Worm (Caenorhabditis elegans) whole organism, young adult: ENCODE measurements around the gene tbb-1.

ENCODE experiments used
- B0019.2 ChIP-seq: fragments of 200-800 bp; sonication (Bioruptor generic); conservative IDR thresholded peaks from 2 replicates; pipeline ENCODE4 v1.3.6; 2022; ENCODE audit warnings: missing genetic modification reagents, missing genetic modification characterization, missing compliant biosample characterization
- B0261.1 ChIP-seq: sonication (generic microtip); optimal IDR thresholded peaks from 2 replicates; lab custom pipeline; 2016; ENCODE audit warnings: mild to moderate bottlenecking, missing genetic modification characterization, moderate library complexity, missing compliant biosample characterization
- C17E4.6 ChIP-seq: fragments of 200-800 bp; sonication (Bioruptor generic); IDR thresholded peaks from 2 replicates; pipeline ENCODE4 v1.3.6; 2022; ENCODE audit warnings: missing genetic modification reagents, missing genetic modification characterization, missing compliant biosample characterization
- F22D6.2 ChIP-seq: sonication (generic microtip); optimal IDR thresholded peaks from 2 replicates; lab custom pipeline; 2016; ENCODE audit warnings: mild to moderate bottlenecking, missing genetic modification characterization, missing compliant biosample characterization
- F33H1.4 ChIP-seq: fragments of 200-800 bp; sonication (Bioruptor generic); IDR thresholded peaks from 2 replicates; pipeline ENCODE4 v1.3.6; 2022; ENCODE audit warnings: missing genetic modification reagents, missing genetic modification characterization, missing compliant biosample characterization
- F55B11.4 ChIP-seq: sonication (generic microtip); optimal IDR thresholded peaks from 2 replicates; lab custom pipeline; 2016; ENCODE audit warnings: missing compliant biosample characterization, missing genetic modification characterization, borderline replicate concordance; ENCODE audit not compliant: insufficient read depth
- F57A8.1 ChIP-seq: fragments of 200-800 bp; sonication (Bioruptor generic); optimal IDR thresholded peaks from 2 replicates; lab custom pipeline; 2018; ENCODE audit warnings: mild to moderate bottlenecking, missing genetic modification characterization, moderate library complexity, missing compliant biosample characterization
- T07F8.4 ChIP-seq: sonication (generic microtip); optimal IDR thresholded peaks from 2 replicates; lab custom pipeline; 2016; ENCODE audit warnings: mild to moderate bottlenecking, missing genetic modification characterization, moderate library complexity, missing compliant biosample characterization
- Y56A3A.18 ChIP-seq: fragments of 200-800 bp; sonication (Bioruptor generic); IDR thresholded peaks from 2 replicates; pipeline ENCODE4 v1.3.6; 2022; ENCODE audit warnings: missing genetic modification reagents, missing genetic modification characterization, missing compliant biosample characterization
- Y67H2A.10 ChIP-seq: fragments of 200-800 bp; sonication (Bioruptor generic); conservative IDR thresholded peaks from 2 replicates; pipeline ENCODE4 v1.3.6; 2022; ENCODE audit warnings: missing genetic modification reagents, missing genetic modification characterization, missing compliant biosample characterization
- Y95B8A.8 ChIP-seq: fragments of 200-800 bp; sonication (Bioruptor generic); IDR thresholded peaks from 2 replicates; pipeline ENCODE4 v1.3.6; 2022; ENCODE audit warnings: missing genetic modification reagents, missing genetic modification characterization, missing compliant biosample characterization
- aptf-2 ChIP-seq: fragments of 200-800 bp; sonication (Bioruptor generic); conservative IDR thresholded peaks from 2 replicates; pipeline ENCODE4 v1.3.6; 2022; ENCODE audit warnings: missing genetic modification reagents, missing genetic modification characterization, missing compliant biosample characterization
- atf-7 ChIP-seq: sonication (generic microtip); optimal IDR thresholded peaks from 2 replicates; lab custom pipeline; 2017; ENCODE audit warnings: mild to moderate bottlenecking, missing genetic modification characterization, missing compliant biosample characterization
- athp-1 ChIP-seq: sonication (generic microtip); optimal IDR thresholded peaks from 2 replicates; lab custom pipeline; 2017; ENCODE audit warnings: mild to moderate bottlenecking, missing genetic modification characterization, missing compliant biosample characterization
- bed-2 ChIP-seq: fragments of 200-800 bp; sonication (Bioruptor generic); IDR thresholded peaks from 2 replicates; pipeline ENCODE4 v1.3.6; 2022; ENCODE audit warnings: missing genetic modification reagents, missing genetic modification characterization, missing compliant biosample characterization
- ccch-3 ChIP-seq: fragments of 200-800 bp; sonication (Bioruptor generic); optimal IDR thresholded peaks from 2 replicates; lab custom pipeline; 2018; ENCODE audit warnings: mild to moderate bottlenecking, missing genetic modification characterization, missing compliant biosample characterization
- cebp-1 ChIP-seq, 2 experiments: fragments of 200-800 bp in 1 of 2; sonication (Bioruptor generic) in 1 of 2; sonication (generic microtip) in 1 of 2; IDR thresholded peaks in 1 of 2; optimal IDR thresholded peaks in 1 of 2; 2 replicates each; pipeline versions ENCODE4 v1.3.6 to Lab custom; 2017 to 2022; ENCODE audit warnings: missing compliant biosample characterization in 2 of 2, missing genetic modification characterization in 2 of 2, mild to moderate bottlenecking in 1 of 2, missing genetic modification reagents in 1 of 2, moderate library complexity in 1 of 2
- ceh-100 ChIP-seq: fragments of 200-800 bp; sonication (Bioruptor generic); IDR thresholded peaks from 2 replicates; pipeline ENCODE4 v1.3.6; 2022; ENCODE audit warnings: missing genetic modification reagents, missing genetic modification characterization, missing compliant biosample characterization
- ceh-40 ChIP-seq: fragments of 200-800 bp; sonication (Bioruptor generic); IDR thresholded peaks from 2 replicates; pipeline ENCODE4 v1.3.6; 2022; ENCODE audit warnings: missing genetic modification characterization, missing compliant biosample characterization
- ceh-58 ChIP-seq: fragments of 200-800 bp; sonication (Bioruptor generic); IDR thresholded peaks from 2 replicates; pipeline ENCODE4 v1.3.6; 2022; ENCODE audit warnings: missing genetic modification characterization, missing compliant biosample characterization
- dpff-1 ChIP-seq: sonication (generic microtip); optimal IDR thresholded peaks from 2 replicates; lab custom pipeline; 2017; ENCODE audit warnings: mild to moderate bottlenecking, missing genetic modification characterization, missing compliant biosample characterization
- gei-17 ChIP-seq: fragments of 200-800 bp; sonication (Bioruptor generic); optimal IDR thresholded peaks from 2 replicates; lab custom pipeline; 2018; ENCODE audit warnings: mild to moderate bottlenecking, missing genetic modification characterization, missing compliant biosample characterization
- him-1 ChIP-seq: sonication (generic microtip); optimal IDR thresholded peaks from 2 replicates; lab custom pipeline; 2016; ENCODE audit warnings: missing genotype, missing genetic modification reagents, missing genetic modification characterization, missing compliant biosample characterization
- hlh-12 ChIP-seq: sonication (generic microtip); optimal IDR thresholded peaks from 2 replicates; lab custom pipeline; 2016; ENCODE audit warnings: missing genetic modification characterization, missing compliant biosample characterization
- hmg-20 ChIP-seq: fragments of 200-800 bp; sonication (Bioruptor generic); IDR thresholded peaks from 2 replicates; pipeline ENCODE4 v1.3.6; 2022; ENCODE audit warnings: missing genetic modification reagents, missing genetic modification characterization, missing compliant biosample characterization
- hrde-1 ChIP-seq: sonication (generic microtip); optimal IDR thresholded peaks from 2 replicates; lab custom pipeline; 2016; ENCODE audit warnings: missing genetic modification characterization, mild to moderate bottlenecking, missing compliant biosample characterization, moderate library complexity, missing genotype, missing genetic modification reagents, borderline replicate concordance
- hsf-1 ChIP-seq: fragments of 200-800 bp; sonication (Bioruptor generic); IDR thresholded peaks from 2 replicates; pipeline ENCODE4 v1.3.6; 2022; ENCODE audit warnings: missing genetic modification reagents, missing genetic modification characterization, missing compliant biosample characterization
- let-607 ChIP-seq, 2 experiments: fragments of 200-800 bp in 1 of 2; sonication (Bioruptor generic) in 1 of 2; sonication (generic microtip) in 1 of 2; optimal IDR thresholded peaks; 2 replicates each; lab custom pipeline; 2016 to 2018; ENCODE audit warnings: mild to moderate bottlenecking in 2 of 2, missing compliant biosample characterization in 2 of 2, missing genetic modification characterization in 2 of 2, moderate library complexity in 2 of 2, missing genotype in 1 of 2
- lin-26 ChIP-seq: fragments of 200-800 bp; sonication (Bioruptor generic); IDR thresholded peaks from 2 replicates; pipeline ENCODE4 v1.3.6; 2022; ENCODE audit warnings: missing genetic modification reagents, missing genetic modification characterization, missing compliant biosample characterization
- lin-35 ChIP-seq, 3 experiments: fragments of 150-350 bp in 2 of 3; sonication (generic microtip) in 1 of 3; optimal IDR thresholded peaks; 2 replicates each; lab custom pipeline; 2014 to 2018; ENCODE audit warnings: missing biosample characterization in 3 of 3, missing genetic modification characterization in 3 of 3, missing genetic modification reagents in 3 of 3
- lsy-27 ChIP-seq: sonication (generic microtip); optimal IDR thresholded peaks from 2 replicates; lab custom pipeline; 2017; ENCODE audit warnings: missing genetic modification characterization, mild to moderate bottlenecking, missing compliant biosample characterization, antibody characterized with exemption, missing genotype, borderline replicate concordance; ENCODE audit not compliant: insufficient read depth
- madf-3 ChIP-seq: fragments of 200-800 bp; sonication (Bioruptor generic); IDR thresholded peaks from 2 replicates; pipeline ENCODE4 v1.3.6; 2022; ENCODE audit warnings: missing genetic modification reagents, missing genetic modification characterization, missing compliant biosample characterization
- madf-6 ChIP-seq: fragments of 200-800 bp; sonication (Bioruptor generic); IDR thresholded peaks from 2 replicates; pipeline ENCODE4 v1.3.6; 2022; ENCODE audit warnings: missing genetic modification reagents, missing genetic modification characterization, missing compliant biosample characterization
- mcd-1 ChIP-seq: fragments of 200-800 bp; sonication (Bioruptor generic); IDR thresholded peaks from 2 replicates; pipeline ENCODE4 v1.3.6; 2022; ENCODE audit warnings: missing genetic modification reagents, missing genetic modification characterization, missing compliant biosample characterization
- mes-4 ChIP-seq: sonication (generic microtip); optimal IDR thresholded peaks from 2 replicates; lab custom pipeline; 2016; ENCODE audit warnings: missing genotype, missing genetic modification characterization, missing compliant biosample characterization
- nhr-120 ChIP-seq: fragments of 200-800 bp; sonication (Bioruptor generic); IDR thresholded peaks from 2 replicates; pipeline ENCODE4 v1.3.6; 2022; ENCODE audit warnings: missing genetic modification characterization, missing compliant biosample characterization
- nhr-179 ChIP-seq: sonication (generic microtip); optimal IDR thresholded peaks from 2 replicates; lab custom pipeline; 2016; ENCODE audit warnings: mild to moderate bottlenecking, missing genetic modification characterization, missing compliant biosample characterization
- nhr-80 ChIP-seq: sonication (generic microtip); optimal IDR thresholded peaks from 2 replicates; lab custom pipeline; 2016; ENCODE audit warnings: missing genetic modification characterization, missing compliant biosample characterization
- pha-4 ChIP-seq: fragments of 150-350 bp; sonication (generic microtip); optimal IDR thresholded peaks from 2 replicates; lab custom pipeline; 2014; ENCODE audit warnings: missing biosample characterization, missing genetic modification reagents, missing genetic modification characterization
- rpc-1 ChIP-seq, 2 experiments: fragments of 150-350 bp in 1 of 2; sonication (generic microtip) in 1 of 2; optimal IDR thresholded peaks; 2 replicates each; lab custom pipeline; 2014 to 2018; ENCODE audit warnings: missing biosample characterization in 1 of 2, missing genetic modification characterization in 1 of 2, missing genetic modification reagents in 1 of 2, missing genotype in 1 of 2
- snpc-1.1 ChIP-seq: sonication (generic microtip); optimal IDR thresholded peaks from 2 replicates; lab custom pipeline; 2017; ENCODE audit warnings: missing genetic modification characterization, mild to moderate bottlenecking, missing compliant biosample characterization, antibody characterized with exemption, moderate library complexity, missing genotype, missing genetic modification reagents; ENCODE audit not compliant: insufficient read depth
- snpc-3.4 ChIP-seq: sonication (generic microtip); optimal IDR thresholded peaks from 2 replicates; lab custom pipeline; 2017; ENCODE audit warnings: missing genetic modification characterization, mild to moderate bottlenecking, missing compliant biosample characterization, antibody characterized with exemption, moderate library complexity, missing genotype, missing genetic modification reagents
- tbp1 ChIP-seq: fragments of 200-800 bp; sonication (Bioruptor generic); optimal IDR thresholded peaks from 2 replicates; lab custom pipeline; 2018; ENCODE audit warnings: mild to moderate bottlenecking, missing genetic modification characterization, missing compliant biosample characterization
- tlf-1 ChIP-seq: fragments of 200-800 bp; sonication (Bioruptor generic); optimal IDR thresholded peaks from 2 replicates; lab custom pipeline; 2018; ENCODE audit warnings: mild to moderate bottlenecking, missing genetic modification characterization, missing compliant biosample characterization
- unc-130 ChIP-seq: sonication (generic microtip); optimal IDR thresholded peaks from 2 replicates; lab custom pipeline; 2016; ENCODE audit warnings: missing genetic modification reagents, missing genetic modification characterization, missing compliant biosample characterization
- unc-62 ChIP-seq: fragments of 150-350 bp; optimal IDR thresholded peaks from 2 replicates; lab custom pipeline; 2014; ENCODE audit warnings: missing biosample characterization, missing genetic modification reagents, missing genetic modification characterization
- ztf-22 ChIP-seq: fragments of 200-800 bp; sonication (Bioruptor generic); optimal IDR thresholded peaks from 2 replicates; lab custom pipeline; 2018; ENCODE audit warnings: mild to moderate bottlenecking, missing genetic modification characterization, moderate library complexity, missing compliant biosample characterization
- ztf-6 ChIP-seq: fragments of 200-800 bp; sonication (Bioruptor generic); IDR thresholded peaks from 2 replicates; pipeline ENCODE4 v1.3.6; 2022; ENCODE audit warnings: missing genetic modification reagents, missing genetic modification characterization, missing compliant biosample characterization

Gene tbb-1

ce11 chrIII:10719057-10719456 lies 23.2 kb downstream of the tbb-1 start (continued):
- no peak for TF ChIP-seq ceh-40
- no peak for TF ChIP-seq lsy-27 (tag; lab: Kevin White, UChicago)
- TF ChIP-seq unc-62 (GFP tag; lab: Kevin White, UChicago) = no peak
- TF ChIP-seq lin-35 (GFP tag; optimal IDR thresholded peaks at IDR 0.05; lab: Kevin White, UChicago) = no peak
- TF ChIP-seq B0261.1 (tag; lab: Kevin White, UChicago) = no peak
- no peak for TF ChIP-seq C17E4.6 (GFP tag; lab: Robert Waterston, UW)
- no peak for TF ChIP-seq cebp-1 (GFP tag; IDR thresholded peaks at IDR 0.05; lab: Robert Waterston, UW)
- TF ChIP-seq cebp-1 (tag; optimal IDR thresholded peaks at IDR 0.05; lab: Kevin White, UChicago) = no peak
- no peak for TF ChIP-seq ceh-100 (GFP tag; lab: Robert Waterston, UW)
- no peak for TF ChIP-seq nhr-179 (tag; lab: Kevin White, UChicago)
- no peak for TF ChIP-seq madf-6
- no peak for TF ChIP-seq F22D6.2
- no peak for TF ChIP-seq him-1 (tag; lab: Kevin White, UChicago)
- no peak for TF ChIP-seq hsf-1 (GFP tag; lab: Robert Waterston, UW)
- TF ChIP-seq T07F8.4 (tag; lab: Kevin White, UChicago) = no peak
- peak; percentile 32 for TF ChIP-seq nhr-80 (tag; lab: Kevin White, UChicago)
- TF ChIP-seq athp-1 (tag; lab: Kevin White, UChicago) = no peak
- TF ChIP-seq ztf-6 = no peak
- TF ChIP-seq Y56A3A.18 (GFP tag; lab: Robert Waterston, UW) = no peak
- TF ChIP-seq Y95B8A.8 (GFP tag; lab: Robert Waterston, UW) = no peak
- TF ChIP-seq B0019.2 = no peak
- TF ChIP-seq F33H1.4 (GFP tag; lab: Robert Waterston, UW) = no peak
- no peak for TF ChIP-seq tbp1
- TF ChIP-seq dpff-1 = no peak
- TF ChIP-seq lin-26 (GFP tag; lab: Robert Waterston, UW) = peak; percentile 26; the same call in 1 of the 2 replicates
- TF ChIP-seq ccch-3 (GFP tag; lab: Kevin White, UChicago) = no peak
- TF ChIP-seq hrde-1 (tag; lab: Kevin White, UChicago) = no peak
- no peak for TF ChIP-seq ceh-58 (GFP tag; lab: Robert Waterston, UW)
- no peak for TF ChIP-seq snpc-1.1 (tag; lab: Kevin White, UChicago)
- TF ChIP-seq pha-4 (tag; lab: Kevin White, UChicago) = no peak
- TF ChIP-seq gei-17 (GFP tag; lab: Kevin White, UChicago) = no peak
- no peak for TF ChIP-seq tlf-1 (GFP tag; lab: Kevin White, UChicago)
- no peak for TF ChIP-seq hmg-20 (GFP tag; lab: Robert Waterston, UW)
- TF ChIP-seq aptf-2 (GFP tag; lab: Robert Waterston, UW) = no peak
- TF ChIP-seq rpc-1 (optimal IDR thresholded peaks at IDR 0.05; lab: Kevin White, UChicago) = no peak
- no peak for TF ChIP-seq rpc-1 (tag; optimal IDR thresholded peaks at IDR 0.05; lab: Kevin White, UChicago)
- no peak for TF ChIP-seq ztf-22 (GFP tag; lab: Kevin White, UChicago)
- no peak for TF ChIP-seq bed-2 (GFP tag; lab: Robert Waterston, UW)
- TF ChIP-seq unc-130 (GFP tag; lab: Kevin White, UChicago) = no peak
- TF ChIP-seq nhr-120 (GFP tag; lab: Robert Waterston, UW) = no peak
- TF ChIP-seq mcd-1 (GFP tag; lab: Robert Waterston, UW) = 0 out of 2 replicates have a peak, but pooled peaks have one; percentile 20
- TF ChIP-seq F55B11.4 (tag; lab: Kevin White, UChicago) = no peak
- no peak for TF ChIP-seq F57A8.1 (GFP tag; lab: Kevin White, UChicago)
- TF ChIP-seq atf-7 (tag; lab: Kevin White, UChicago) = peak; percentile 18
- no peak for TF ChIP-seq snpc-3.4 (tag; lab: Kevin White, UChicago)
- no peak for TF ChIP-seq mes-4 (tag; lab: Kevin White, UChicago)
- no peak for TF ChIP-seq hlh-12 (tag; lab: Kevin White, UChicago)
- no peak for TF ChIP-seq let-607 (tag; optimal IDR thresholded peaks at IDR 0.05; lab: Kevin White, UChicago)
- TF ChIP-seq madf-3 (GFP tag; lab: Robert Waterston, UW) = no peak
- no peak for TF ChIP-seq Y67H2A.10 (GFP tag; lab: Robert Waterston, UW)
